Worm (Caenorhabditis elegans) whole organism, midembryonic: ENCODE measurements around the gene T25F10.1.

ENCODE experiments used
- T22C8.4 ChIP-seq: fragments of 200-800 bp; sonication (Bioruptor generic); IDR thresholded peaks from 2 replicates; pipeline ENCODE4 v1.3.6; 2022; ENCODE audit warnings: missing genetic modification characterization, missing compliant biosample characterization
- cog-1 ChIP-seq: sonication (generic microtip); optimal IDR thresholded peaks from 2 replicates; lab custom pipeline; 2016; ENCODE audit warnings: missing genetic modification characterization, missing compliant biosample characterization
- flt-1 ChIP-seq: fragments of 200-800 bp; sonication (Bioruptor generic); IDR thresholded peaks from 2 replicates; pipeline ENCODE4 v1.3.6; 2022; ENCODE audit warnings: missing genetic modification characterization, missing compliant biosample characterization
- klf-2 ChIP-seq: fragments of 200-800 bp; sonication (Bioruptor generic); conservative IDR thresholded peaks from 2 replicates; pipeline ENCODE4 v1.3.6; 2022; ENCODE audit warnings: missing genetic modification reagents, missing genetic modification characterization, missing compliant biosample characterization
- med-1 ChIP-seq: sonication (generic microtip); optimal IDR thresholded peaks from 2 replicates; lab custom pipeline; 2017; ENCODE audit warnings: missing genetic modification characterization, mild to moderate bottlenecking, missing compliant biosample characterization, antibody characterized with exemption, missing genetic modification reagents; ENCODE audit not compliant: insufficient read depth
- ref-1 ChIP-seq: fragments of 200-800 bp; sonication (Bioruptor generic); conservative IDR thresholded peaks from 2 replicates; pipeline ENCODE4 v1.3.6; 2022; ENCODE audit warnings: missing genetic modification reagents, missing genetic modification characterization, missing compliant biosample characterization
- tab-1 ChIP-seq: fragments of 200-800 bp; sonication (Bioruptor generic); IDR thresholded peaks from 2 replicates; pipeline ENCODE4 v1.3.6; 2022; ENCODE audit warnings: missing genetic modification characterization, missing compliant biosample characterization
- ztf-23 ChIP-seq: fragments of 200-800 bp; sonication (Bioruptor generic); IDR thresholded peaks from 2 replicates; pipeline ENCODE4 v1.3.6; 2022; ENCODE audit warnings: missing genetic modification reagents, missing genetic modification characterization, missing compliant biosample characterization
- ztf-29 ChIP-seq: fragments of 200-800 bp; sonication (Bioruptor generic); IDR thresholded peaks from 2 replicates; pipeline ENCODE4 v1.3.6; 2022; ENCODE audit warnings: missing genetic modification reagents, missing genetic modification characterization, missing compliant biosample characterization

DNA sequence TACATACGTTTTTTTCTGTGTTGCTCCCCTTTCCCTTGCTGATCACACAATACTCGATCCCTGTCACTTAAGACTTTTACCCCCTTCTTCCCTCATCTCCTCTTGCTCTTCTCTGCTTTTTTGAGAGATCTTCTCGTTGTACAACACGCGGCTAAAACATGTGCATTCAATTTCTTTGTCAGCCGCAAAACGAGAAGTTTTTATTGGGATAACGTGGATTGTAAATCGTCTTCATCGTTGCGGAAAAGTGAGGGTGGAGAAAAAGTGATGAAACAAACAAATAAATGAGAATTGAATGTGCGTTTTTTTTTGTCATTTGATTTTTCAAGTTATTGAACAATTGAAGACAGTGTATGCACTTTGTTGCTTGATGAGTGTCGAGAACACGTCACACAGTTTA lies 1.1 kb downstream of the T25F10.1 start:
- TF ChIP-seq flt-1 (GFP tag; lab: Robert Waterston, UW) (no peak), T22C8.4 (GFP tag; lab: Robert Waterston, UW) (no peak), tab-1 (no peak), ref-1 (GFP tag; lab: Robert Waterston, UW) (no peak), ztf-29 (GFP tag; lab: Robert Waterston, UW) (no peak), klf-2 (GFP tag; lab: Robert Waterston, UW) (no peak), med-1 (GFP tag; lab: Kevin White, UChicago) (no peak), cog-1 (no peak), ztf-23 (GFP tag; lab: Robert Waterston, UW) (no peak)
